Worm (Caenorhabditis elegans) whole organism, L2 larva: ENCODE data around the gene sax-3.

ENCODE experiments used
- ama-1 ChIP-seq: fragments of 150-350 bp; optimal IDR thresholded peaks from 2 replicates; lab custom pipeline; 2018; ENCODE audit warnings: inconsistent platforms
- fos-1 ChIP-seq: fragments of 150-350 bp; optimal IDR thresholded peaks from 2 replicates; lab custom pipeline; 2014; ENCODE audit warnings: missing biosample characterization, missing genetic modification characterization
- lin-39 ChIP-seq: fragments of 150-350 bp; optimal IDR thresholded peaks from 2 replicates; lab custom pipeline; 2014; ENCODE audit warnings: missing biosample characterization, missing genetic modification reagents, missing genetic modification characterization
- mbf-1 ChIP-seq: sonication (generic microtip); optimal IDR thresholded peaks from 2 replicates; lab custom pipeline; 2017; ENCODE audit warnings: missing biosample characterization, missing genetic modification characterization
- skn-1 ChIP-seq: sonication (generic microtip); optimal IDR thresholded peaks from 2 replicates; lab custom pipeline; 2017; ENCODE audit warnings: missing biosample characterization, missing genetic modification characterization
- ztf-11 ChIP-seq: sonication (generic microtip); optimal IDR thresholded peaks from 2 replicates; lab custom pipeline; 2017; ENCODE audit warnings: missing biosample characterization, missing genetic modification characterization

DNA sequence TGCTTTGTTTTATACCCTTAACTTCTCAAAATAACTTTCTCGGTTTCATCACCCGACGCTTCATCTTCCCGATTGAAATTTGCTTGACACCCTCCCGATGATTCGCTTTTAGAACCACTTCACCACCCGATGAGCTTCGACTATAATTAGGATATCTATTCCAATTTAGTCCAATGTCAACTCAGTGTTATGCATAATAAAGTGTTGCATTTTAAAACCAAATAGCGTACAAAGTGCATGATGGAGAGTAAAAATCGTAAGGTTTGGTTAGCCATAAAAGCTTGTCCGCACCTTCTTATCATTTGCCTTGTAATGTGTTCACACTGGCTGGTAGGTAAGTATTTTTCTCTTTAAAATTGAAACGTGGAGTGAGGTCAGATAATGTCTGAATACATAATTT lies 33.2 kb upstream of the sax-3 start, which contains the start of gene C12D12.1:
- TF ChIP-seq ama-1 (no peak), lin-39 (tag; lab: Kevin White, UChicago) (no peak), fos-1 (peak; percentile 24), ztf-11 (tag; lab: Kevin White, UChicago) (no peak), mbf-1 (tag; lab: Kevin White, UChicago) (no peak), skn-1 (tag; lab: Kevin White, UChicago) (no peak)
